Worm (Caenorhabditis elegans) whole organism, L3 larva: ENCODE measurements around the gene F17C11.4.

Source experiments
- R02D3.7 ChIP-seq: fragments of 150-350 bp; optimal IDR thresholded peaks from 2 replicates; lab custom pipeline; 2014; ENCODE audit warnings: missing biosample characterization, missing genetic modification characterization
- ZK546.5 ChIP-seq: sonication (generic microtip); optimal IDR thresholded peaks from 2 replicates; lab custom pipeline; 2017; ENCODE audit warnings: missing biosample characterization, missing genetic modification characterization
- aly-2 ChIP-seq: fragments of 150-350 bp; optimal IDR thresholded peaks from 2 replicates; lab custom pipeline; 2014; ENCODE audit warnings: missing biosample characterization, missing genetic modification characterization
- ama-1 ChIP-seq: fragments of 150-350 bp; optimal IDR thresholded peaks from 2 replicates; lab custom pipeline; 2018
- ceh-16 ChIP-seq: sonication (generic microtip); optimal IDR thresholded peaks from 2 replicates; lab custom pipeline; 2017; ENCODE audit warnings: missing biosample characterization, missing genetic modification characterization
- ceh-28 ChIP-seq: fragments of 150-350 bp; optimal IDR thresholded peaks from 2 replicates; lab custom pipeline; 2014; ENCODE audit warnings: missing biosample characterization, missing genetic modification reagents, missing genetic modification characterization
- ceh-82 ChIP-seq: fragments of 150-350 bp; optimal IDR thresholded peaks from 2 replicates; lab custom pipeline; 2014; ENCODE audit warnings: missing biosample characterization, missing genetic modification characterization
- ceh-9 ChIP-seq: sonication (generic microtip); optimal IDR thresholded peaks from 2 replicates; lab custom pipeline; 2018; ENCODE audit warnings: missing biosample characterization, missing genetic modification characterization
- daf-12 ChIP-seq: fragments of 150-350 bp; optimal IDR thresholded peaks from 2 replicates; lab custom pipeline; 2014; ENCODE audit warnings: missing biosample characterization, missing genetic modification reagents, missing genetic modification characterization
- egl-27 ChIP-seq: sonication (generic microtip); optimal IDR thresholded peaks from 4 replicates; lab custom pipeline; 2017; ENCODE audit warnings: missing biosample characterization, missing genetic modification reagents, missing genetic modification characterization
- egl-5 ChIP-seq: fragments of 150-350 bp; optimal IDR thresholded peaks from 2 replicates; lab custom pipeline; 2017; ENCODE audit warnings: missing biosample characterization, missing genetic modification reagents, missing genetic modification characterization, inconsistent platforms
- elt-1 ChIP-seq: fragments of 150-350 bp; optimal IDR thresholded peaks from 2 replicates; lab custom pipeline; 2014; ENCODE audit warnings: missing biosample characterization, missing genetic modification characterization
- elt-3 ChIP-seq, 3 experiments: fragments of 150-350 bp in 1 of 3; sonication (generic microtip) in 2 of 3; optimal IDR thresholded peaks; 2 replicates in 2 of 3; 4 replicates in 1 of 3; lab custom pipeline; 2014 to 2017; ENCODE audit warnings: missing biosample characterization in 3 of 3, missing genetic modification characterization in 3 of 3
- eor-1 ChIP-seq, 2 experiments: fragments of 150-350 bp; optimal IDR thresholded peaks; 2 replicates each; lab custom pipeline; 2014 to 2018; ENCODE audit warnings: missing biosample characterization in 2 of 2, missing genetic modification characterization in 2 of 2
- fkh-10 ChIP-seq: sonication (generic microtip); optimal IDR thresholded peaks from 2 replicates; lab custom pipeline; 2017; ENCODE audit warnings: missing biosample characterization, missing genetic modification reagents, missing genetic modification characterization
- fkh-2 ChIP-seq: fragments of 150-350 bp; optimal IDR thresholded peaks from 2 replicates; lab custom pipeline; 2014; ENCODE audit warnings: missing biosample characterization, missing genetic modification reagents, missing genetic modification characterization
- fos-1 ChIP-seq: fragments of 150-350 bp; optimal IDR thresholded peaks from 2 replicates; lab custom pipeline; 2014; ENCODE audit warnings: missing biosample characterization, missing genetic modification characterization
- hmg-11 ChIP-seq: sonication (generic microtip); optimal IDR thresholded peaks from 2 replicates; lab custom pipeline; 2016; ENCODE audit warnings: missing genetic modification characterization, missing compliant biosample characterization
- jun-1 ChIP-seq: fragments of 150-350 bp; optimal IDR thresholded peaks from 2 replicates; lab custom pipeline; 2014; ENCODE audit warnings: missing biosample characterization, missing genetic modification reagents, missing genetic modification characterization
- lin-15B ChIP-seq: fragments of 150-350 bp; optimal IDR thresholded peaks from 2 replicates; lab custom pipeline; 2014; ENCODE audit warnings: missing biosample characterization, missing genetic modification characterization
- lin-39 ChIP-seq: fragments of 150-350 bp; optimal IDR thresholded peaks from 2 replicates; lab custom pipeline; 2018; ENCODE audit warnings: missing biosample characterization, missing genetic modification reagents, missing genetic modification characterization
- lsy-12 ChIP-seq: sonication (generic microtip); optimal IDR thresholded peaks from 2 replicates; lab custom pipeline; 2016; ENCODE audit warnings: mild to moderate bottlenecking, missing genetic modification characterization, missing compliant biosample characterization
- mdl-1 ChIP-seq: fragments of 150-350 bp; optimal IDR thresholded peaks from 2 replicates; lab custom pipeline; 2014; ENCODE audit warnings: missing biosample characterization, missing genetic modification characterization
- mml-1 ChIP-seq: fragments of 150-350 bp; sonication (generic microtip); optimal IDR thresholded peaks from 3 replicates; lab custom pipeline; 2014; ENCODE audit warnings: missing biosample characterization, missing genetic modification characterization
- nfya-1 ChIP-seq: sonication (generic microtip); optimal IDR thresholded peaks from 2 replicates; lab custom pipeline; 2017; ENCODE audit warnings: missing genetic modification characterization, mild to moderate bottlenecking, missing compliant biosample characterization, antibody characterized with exemption, moderate library complexity; ENCODE audit not compliant: insufficient read depth
- nhr-11 ChIP-seq: fragments of 150-350 bp; optimal IDR thresholded peaks from 2 replicates; lab custom pipeline; 2014; ENCODE audit warnings: missing biosample characterization, missing genetic modification characterization
- nhr-12 ChIP-seq: fragments of 150-350 bp; optimal IDR thresholded peaks from 2 replicates; lab custom pipeline; 2014; ENCODE audit warnings: missing biosample characterization, missing genetic modification characterization
- nhr-23 ChIP-seq: fragments of 150-350 bp; optimal IDR thresholded peaks from 2 replicates; lab custom pipeline; 2014; ENCODE audit warnings: missing biosample characterization, missing genetic modification reagents, missing genetic modification characterization
- nhr-237 ChIP-seq: fragments of 150-350 bp; optimal IDR thresholded peaks from 2 replicates; lab custom pipeline; 2014; ENCODE audit warnings: missing biosample characterization, missing genetic modification characterization
- nhr-25 ChIP-seq: sonication (generic microtip); optimal IDR thresholded peaks from 2 replicates; lab custom pipeline; 2017; ENCODE audit warnings: missing biosample characterization, missing genetic modification characterization
- nhr-28 ChIP-seq: fragments of 150-350 bp; optimal IDR thresholded peaks from 2 replicates; lab custom pipeline; 2014; ENCODE audit warnings: missing biosample characterization, missing genetic modification characterization
- nhr-43 ChIP-seq: sonication (generic microtip); optimal IDR thresholded peaks from 2 replicates; lab custom pipeline; 2016; ENCODE audit warnings: mild to moderate bottlenecking, missing genetic modification characterization, missing compliant biosample characterization; ENCODE audit not compliant: poor library complexity, severe bottlenecking
- nhr-67 ChIP-seq: fragments of 150-350 bp; optimal IDR thresholded peaks from 2 replicates; lab custom pipeline; 2014; ENCODE audit warnings: missing biosample characterization, missing genetic modification characterization
- nhr-76 ChIP-seq: fragments of 150-350 bp; sonication (generic microtip); optimal IDR thresholded peaks from 5 replicates; lab custom pipeline; 2014; ENCODE audit warnings: missing biosample characterization, missing genetic modification characterization
- nhr-77 ChIP-seq: fragments of 150-350 bp; optimal IDR thresholded peaks from 2 replicates; lab custom pipeline; 2014; ENCODE audit warnings: missing biosample characterization, missing genetic modification characterization
- pha-4 ChIP-seq: fragments of 150-350 bp; optimal IDR thresholded peaks from 2 replicates; lab custom pipeline; 2014; ENCODE audit warnings: missing biosample characterization, missing genetic modification reagents, missing genetic modification characterization
- pqm-1 ChIP-seq: fragments of 150-350 bp; optimal IDR thresholded peaks from 2 replicates; lab custom pipeline; 2017; ENCODE audit warnings: missing biosample characterization, missing genetic modification characterization, inconsistent platforms
- sea-2 ChIP-seq: fragments of 150-350 bp; sonication (generic microtip); optimal IDR thresholded peaks from 4 replicates; lab custom pipeline; 2014; ENCODE audit warnings: missing biosample characterization, missing genetic modification reagents, missing genetic modification characterization
- skn-1 ChIP-seq: fragments of 150-350 bp; optimal IDR thresholded peaks from 2 replicates; lab custom pipeline; 2014; ENCODE audit warnings: missing biosample characterization, missing genetic modification characterization
- snpc-4 ChIP-seq: fragments of 150-350 bp; optimal IDR thresholded peaks from 2 replicates; lab custom pipeline; 2014; ENCODE audit warnings: missing biosample characterization, missing genetic modification characterization
- tbx-2 ChIP-seq: sonication (generic microtip); optimal IDR thresholded peaks from 2 replicates; lab custom pipeline; 2016; ENCODE audit warnings: mild to moderate bottlenecking, missing genetic modification characterization, missing compliant biosample characterization
- unc-39 ChIP-seq: sonication (generic microtip); optimal IDR thresholded peaks from 4 replicates; lab custom pipeline; 2017; ENCODE audit warnings: missing biosample characterization, missing genetic modification characterization
- unc-62 ChIP-seq: fragments of 150-350 bp; sonication (generic microtip); optimal IDR thresholded peaks from 4 replicates; lab custom pipeline; 2014; ENCODE audit warnings: missing biosample characterization, missing genetic modification reagents, missing genetic modification characterization
- ztf-11 ChIP-seq: fragments of 150-350 bp; optimal IDR thresholded peaks from 2 replicates; lab custom pipeline; 2014; ENCODE audit warnings: missing biosample characterization, missing genetic modification characterization
- ztf-4 ChIP-seq: fragments of 150-350 bp; optimal IDR thresholded peaks from 2 replicates; lab custom pipeline; 2014; ENCODE audit warnings: missing biosample characterization, missing genetic modification characterization

F17C11.4 gene

ce11 chrV:10953471-10954155 is 2.0 kb downstream of the F17C11.4 start:
- TF ChIP-seq fkh-2 (tag; lab: Kevin White, UChicago): no peak
- TF ChIP-seq lin-39 (tag; lab: Kevin White, UChicago): no peak
- no peak for TF ChIP-seq elt-1
- TF ChIP-seq jun-1 (tag; lab: Kevin White, UChicago): no peak
- TF ChIP-seq egl-27 (tag; lab: Kevin White, UChicago): no peak
- TF ChIP-seq lin-15B (tag; lab: Kevin White, UChicago): no peak
- TF ChIP-seq ceh-9 (tag; lab: Kevin White, UChicago): no peak
- no peak for TF ChIP-seq nhr-28 (tag; lab: Kevin White, UChicago)
- TF ChIP-seq elt-3 (tag; optimal IDR thresholded peaks at IDR 0.05; lab: Kevin White, UChicago): no peak
- TF ChIP-seq nhr-76 (tag; lab: Kevin White, UChicago): no peak
- no peak for TF ChIP-seq nhr-23 (tag; lab: Kevin White, UChicago)
- TF ChIP-seq skn-1: no peak
- no peak for TF ChIP-seq ZK546.5 (tag; lab: Kevin White, UChicago)
- peak; percentile 83 for TF ChIP-seq ama-1
- no peak for TF ChIP-seq sea-2 (GFP tag; lab: Kevin White, UChicago)
- TF ChIP-seq ceh-82 (tag; lab: Kevin White, UChicago): no peak
- TF ChIP-seq unc-62 (GFP tag; lab: Kevin White, UChicago): no peak
- peak; percentile 22 for TF ChIP-seq tbx-2 (tag; lab: Kevin White, UChicago)
- TF ChIP-seq nhr-237: no peak
- peak; percentile 43 for TF ChIP-seq nhr-25 (tag; lab: Kevin White, UChicago)
- TF ChIP-seq nhr-43 (tag; lab: Kevin White, UChicago): peak; percentile 8
- no peak for TF ChIP-seq nhr-77
- no peak for TF ChIP-seq ztf-11 (tag; lab: Kevin White, UChicago)
- TF ChIP-seq pqm-1 (tag; lab: Kevin White, UChicago): no peak
- no peak for TF ChIP-seq aly-2 (tag; lab: Kevin White, UChicago)
- TF ChIP-seq daf-12: no peak
- peak; percentile 16 for TF ChIP-seq pha-4 (tag; lab: Kevin White, UChicago)
- no peak for TF ChIP-seq nhr-12
- no peak for TF ChIP-seq R02D3.7 (tag; lab: Kevin White, UChicago)
- TF ChIP-seq nhr-67 (tag; lab: Kevin White, UChicago): no peak
- TF ChIP-seq fos-1 (tag; lab: Kevin White, UChicago): no peak
- no peak for TF ChIP-seq eor-1 (tag; optimal IDR thresholded peaks at IDR 0.05; lab: Kevin White, UChicago)
- TF ChIP-seq unc-39 (tag; lab: Kevin White, UChicago): no peak
- no peak for TF ChIP-seq ceh-16
- TF ChIP-seq ceh-28 (tag; lab: Kevin White, UChicago): no peak
- TF ChIP-seq mml-1 (tag; lab: Kevin White, UChicago): no peak
- TF ChIP-seq snpc-4 (tag; lab: Kevin White, UChicago): no peak
- TF ChIP-seq lsy-12 (tag; lab: Kevin White, UChicago): peak; percentile 36
- TF ChIP-seq fkh-10 (GFP tag; lab: Kevin White, UChicago): no peak
- TF ChIP-seq egl-5: no peak
- no peak for TF ChIP-seq mdl-1 (tag; lab: Kevin White, UChicago)
- TF ChIP-seq ztf-4 (tag; lab: Kevin White, UChicago): peak; percentile 13
- no peak for TF ChIP-seq nhr-11
- TF ChIP-seq hmg-11 (tag; lab: Kevin White, UChicago): no peak
- no peak for TF ChIP-seq nfya-1 (tag; lab: Kevin White, UChicago)

ce11 chrV:10954334-10954733 is 2.7 kb downstream of the F17C11.4 start, which contains the start of gene clec-221:
TSS of gene clec-221 (minus strand) at chrV:10954434.
- no peak for TF ChIP-seq daf-12
- TF ChIP-seq ceh-28 (tag; lab: Kevin White, UChicago): no peak
- no peak for TF ChIP-seq snpc-4 (tag; lab: Kevin White, UChicago)
- TF ChIP-seq nhr-67 (tag; lab: Kevin White, UChicago): no peak
- TF ChIP-seq, all 47 proteins: peak for 0
